Worm (Caenorhabditis elegans): ENCODE data around the gene Y116A8C.37.

- no peak for TF ChIP-seq tab-1 (GFP tag; IDR thresholded peaks at IDR 0.05)
- no peak for TF ChIP-seq med-1 (GFP tag; optimal IDR thresholded peaks at IDR 0.05; ENCODE audit: insufficient read depth)
- TF ChIP-seq T22C8.4 (GFP tag; IDR thresholded peaks at IDR 0.05), result no peak
- TF ChIP-seq flt-1 (GFP tag; IDR thresholded peaks at IDR 0.05), result no peak
- TF ChIP-seq klf-2 (GFP tag; conservative IDR thresholded peaks at IDR 0.05), result no peak
- no peak for TF ChIP-seq ztf-29 (GFP tag; IDR thresholded peaks at IDR 0.05)
- TF ChIP-seq ref-1 (GFP tag; conservative IDR thresholded peaks at IDR 0.05), result no peak
- no peak for TF ChIP-seq ztf-23 (GFP tag; IDR thresholded peaks at IDR 0.05)
Measured at ce11 chrIV:17084839-17085238, 46.1 kb downstream of the Y116A8C.37 start.
